Worm (Caenorhabditis elegans): ENCODE data around the gene math-40.
A peak's percentile ranks its signal among the peaks of the same experiment; 100 is the strongest.

Gene math-40

DNA sequence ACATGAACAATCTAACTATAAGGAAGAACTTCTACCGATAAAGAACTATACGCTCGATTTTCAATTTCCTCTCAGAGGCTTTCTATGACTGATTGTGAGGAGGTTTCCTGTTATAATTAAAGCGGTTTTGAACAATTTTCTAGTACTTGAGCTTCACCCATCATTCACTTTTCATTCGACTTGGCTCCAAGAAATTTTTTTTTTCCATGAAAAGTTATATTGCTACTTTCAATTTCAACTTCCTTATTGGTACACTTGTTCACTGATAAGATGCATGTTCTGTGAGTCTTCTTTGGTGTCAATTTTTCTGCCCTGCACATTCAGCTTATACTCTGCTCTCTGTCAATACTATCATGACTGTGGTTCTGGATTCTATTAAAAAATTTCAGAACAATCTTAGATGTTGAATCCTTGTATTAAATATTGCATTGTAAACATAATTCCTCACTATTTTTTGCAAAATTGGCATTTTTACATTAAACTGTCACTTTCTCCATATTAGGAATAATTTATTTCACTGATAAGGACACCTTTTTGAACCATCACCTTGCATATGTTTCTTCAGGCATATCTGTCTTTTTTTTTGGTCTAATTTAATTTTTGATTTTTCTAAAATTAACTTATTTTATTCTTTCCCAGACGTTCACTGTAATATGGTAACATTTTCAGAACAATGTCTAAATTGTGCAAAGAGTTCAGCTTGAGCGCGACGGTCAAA is 40.6 kb downstream of the math-40 start, which contains the start of gene math-10:
math-10 (plus strand) TSS at position 668 of the 718 bp plus-strand sequence.
- TF ChIP-seq nfya-2 (GFP tag; IDR thresholded peaks at IDR 0.05) (no peak), T26A5.8 (tag; optimal IDR thresholded peaks at IDR 0.05) (no peak), nhr-80 (tag; optimal IDR thresholded peaks at IDR 0.05) (peak; percentile 72), dpff-1 (tag; optimal IDR thresholded peaks at IDR 0.05) (no peak), hmg-1.2 (GFP tag; IDR thresholded peaks at IDR 0.05) (no peak), lin-54 (GFP tag; optimal IDR thresholded peaks at IDR 0.05) (no peak), ztf-28 (GFP tag; IDR thresholded peaks at IDR 0.05) (no peak)

DNA sequence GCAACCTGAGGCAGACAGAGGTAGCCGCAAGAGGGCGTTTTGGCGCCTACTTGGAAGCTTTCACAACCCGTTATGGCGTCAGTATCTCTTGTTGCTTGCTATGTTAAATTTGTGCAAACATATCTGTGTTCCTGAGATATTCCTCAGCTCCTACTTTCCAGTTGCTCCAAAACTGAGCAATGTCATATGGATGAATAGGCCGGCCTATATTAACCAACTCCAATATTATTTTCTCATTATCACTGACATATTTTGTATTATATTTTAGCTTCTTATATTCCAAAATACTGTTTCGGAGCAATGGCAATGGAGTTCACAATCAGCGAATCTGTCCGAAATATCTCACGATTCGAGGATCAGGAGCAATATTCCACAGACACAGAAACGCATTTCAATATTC is 45.2 kb downstream of the math-40 start, which contains the start of gene math-13:
math-13 (plus strand) TSS at position 301 of the 400 bp plus-strand sequence.
- TF ChIP-seq dpff-1 (tag; optimal IDR thresholded peaks at IDR 0.05) (no peak), hlh-12 (tag; optimal IDR thresholded peaks at IDR 0.05) (no peak), him-1 (tag; optimal IDR thresholded peaks at IDR 0.05) (no peak), nfyb-1 (GFP tag; IDR thresholded peaks at IDR 0.05) (no peak), rpc-1 (optimal IDR thresholded peaks at IDR 0.05) (no peak), rpc-1 (tag; optimal IDR thresholded peaks at IDR 0.05) (no peak), F52B5.7 (tag; optimal IDR thresholded peaks at IDR 0.05) (no peak), snpc-4 (GFP tag; optimal IDR thresholded peaks at IDR 0.05) (no peak), snpc-4 (tag; optimal IDR thresholded peaks at IDR 0.05) (no peak), madf-6 (GFP tag; IDR thresholded peaks at IDR 0.05) (no peak), lir-1 (GFP tag; conservative IDR thresholded peaks at IDR 0.05) (no peak), sptf-2 (GFP tag; optimal IDR thresholded peaks at IDR 0.05) (no peak), bed-2 (GFP tag; IDR thresholded peaks at IDR 0.05) (no peak), K12H6.12 (tag; optimal IDR thresholded peaks at IDR 0.05) (no peak)

DNA sequence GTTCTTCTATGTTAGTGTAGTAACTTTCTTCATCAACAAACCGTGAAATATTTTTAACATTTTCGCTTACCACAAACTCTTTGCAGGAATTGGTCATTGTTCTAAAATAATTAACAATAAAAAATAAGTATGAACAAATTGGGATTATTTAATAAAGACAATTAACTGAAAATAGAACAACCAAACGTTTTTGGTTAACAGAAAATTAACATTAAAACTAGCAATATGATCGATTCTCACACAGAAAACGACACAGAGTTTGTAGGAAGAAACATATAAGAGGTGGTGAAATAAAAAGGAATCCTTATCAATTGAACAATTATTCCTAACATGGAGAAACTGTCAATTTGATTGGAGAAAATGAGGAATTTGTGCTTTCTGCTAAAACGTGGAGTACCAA is 48.2 kb downstream of the math-40 start, which contains the start of gene math-16:
math-16 (minus strand) TSS at position 101 of the 400 bp plus-strand sequence.
- TF ChIP-seq zim-3 (tag; optimal IDR thresholded peaks at IDR 0.05) (no peak), ekl-4 (GFP tag; IDR thresholded peaks at IDR 0.05) (no peak), ztf-25 (GFP tag; IDR thresholded peaks at IDR 0.05) (no peak), nhr-27 (tag; optimal IDR thresholded peaks at IDR 0.05) (no peak), pha-4 (tag; optimal IDR thresholded peaks at IDR 0.05) (no peak), rec-8 (tag; optimal IDR thresholded peaks at IDR 0.05) (no peak)

Measured in whole organism, young adult.